Fruit fly (Drosophila melanogaster): Measurements from ENCODE around the gene FoxP.

The FoxP gene

DNA sequence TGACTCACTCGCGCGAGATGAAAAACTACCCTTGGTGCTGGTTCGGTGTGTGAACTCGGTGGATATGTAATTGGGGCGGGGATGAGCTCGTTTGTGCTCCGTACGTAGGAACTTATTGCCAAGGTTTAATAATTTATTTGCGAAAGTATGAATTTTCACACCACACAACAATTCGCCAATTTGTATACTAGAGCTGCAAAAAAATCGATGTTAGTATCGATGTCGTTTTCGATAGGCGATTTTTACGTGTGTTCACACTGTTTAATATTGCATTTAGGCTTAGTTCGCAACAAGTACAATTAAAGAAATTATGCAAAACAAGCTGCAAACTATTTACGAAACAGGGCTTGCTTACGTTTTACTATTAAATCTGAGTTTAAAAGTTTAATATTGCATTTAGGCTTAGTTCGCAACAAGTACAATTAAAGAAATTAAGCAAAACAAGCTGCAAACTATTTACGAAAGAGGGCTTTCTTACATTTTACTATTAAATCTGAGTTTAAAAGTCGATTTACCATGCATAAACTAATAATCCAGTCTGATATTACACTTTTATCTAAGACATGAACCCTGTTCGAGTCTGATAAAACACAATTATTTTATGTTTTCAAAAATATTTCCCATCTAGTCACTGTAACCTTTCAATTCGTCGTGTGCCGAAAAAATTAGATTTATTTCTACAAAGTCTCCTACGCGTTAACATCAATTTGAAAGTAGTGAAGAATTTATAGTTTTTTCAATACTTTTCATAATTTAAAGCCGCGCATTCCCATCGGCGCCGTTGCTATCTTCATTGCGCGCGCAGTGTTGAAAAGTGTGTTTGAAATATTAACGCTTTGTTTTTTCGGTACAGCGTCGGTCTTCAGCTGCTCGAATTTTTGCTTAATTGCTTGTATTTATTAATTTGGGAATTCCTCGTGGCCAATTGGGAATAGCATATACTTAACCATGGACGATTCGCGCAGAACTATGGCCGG, 32.6 kb upstream of the FoxP start, which contains the start of the genes Snap24 and CG8478 (continued):
- no peak for TF ChIP-seq ap (GFP tag; IDR thresholded peaks at IDR 0.05)
- TF ChIP-seq MBD-R2 (GFP tag; IDR thresholded peaks at IDR 0.05) = peak; percentile 59
- TF ChIP-seq Drgx (GFP tag; IDR thresholded peaks at IDR 0.05) = no peak
- peak; percentile 37 for TF ChIP-seq nmo (GFP tag; optimal IDR thresholded peaks at IDR 0.05)
- no peak for TF ChIP-seq CG10147 (GFP tag; optimal IDR thresholded peaks at IDR 0.05)
- peak; percentile 46; the same call in 1 of the 3 replicates for TF ChIP-seq CG34422 (GFP tag; IDR thresholded peaks at IDR 0.05)
- TF ChIP-seq amos (GFP tag; IDR thresholded peaks at IDR 0.05; ENCODE audit: partially characterized antibody) = peak; percentile 88
- no peak for TF ChIP-seq slou (GFP tag; optimal IDR thresholded peaks at IDR 0.05)
- TF ChIP-seq bbx (GFP tag; IDR thresholded peaks at IDR 0.05; ENCODE audit: partially characterized antibody) = peak; percentile 82
- peak; percentile 5 for TF ChIP-seq Fer1 (GFP tag; optimal IDR thresholded peaks at IDR 0.05)
- peak; percentile 85 for TF ChIP-seq Bgb (GFP tag; IDR thresholded peaks at IDR 0.05; ENCODE audit: partially characterized antibody)
- TF ChIP-seq CG12071 (GFP tag; optimal IDR thresholded peaks at IDR 0.05) = no peak
- peak; percentile 78 for TF ChIP-seq CG14710 (tag; optimal IDR thresholded peaks at IDR 0.05)
- no peak for TF ChIP-seq Fer3 (tag; optimal IDR thresholded peaks at IDR 0.05)
- peak; percentile 92 for TF ChIP-seq ssp (GFP tag; IDR thresholded peaks at IDR 0.05)
- TF ChIP-seq CG13287 (GFP tag; IDR thresholded peaks at IDR 0.05; ENCODE audit: partially characterized antibody) = peak; percentile 82
- peak; percentile 26 for TF ChIP-seq CG12659 (GFP tag; optimal IDR thresholded peaks at IDR 0.05)
- TF ChIP-seq CG4730 (GFP tag; IDR thresholded peaks at IDR 0.05) = no peak
- peak; percentile 2 for TF ChIP-seq mam (GFP tag; optimal IDR thresholded peaks at IDR 0.05)
- peak in 1 of 2 experiments; percentile 22 for TF ChIP-seq Pdp1 (GFP tag; optimal IDR thresholded peaks at IDR 0.05)
- TF ChIP-seq CG7357 (GFP tag; IDR thresholded peaks at IDR 0.05) = peak; percentile 96
- peak; percentile 10 for TF ChIP-seq CG9727 (GFP tag; optimal IDR thresholded peaks at IDR 0.05)
- TF ChIP-seq Doc2 (GFP tag; IDR thresholded peaks at IDR 0.05) = no peak
- TF ChIP-seq Lpt (GFP tag; optimal IDR thresholded peaks at IDR 0.05) = no peak
- no peak for TF ChIP-seq Lhr (GFP tag; optimal IDR thresholded peaks at IDR 0.05)
- no peak for TF ChIP-seq CG10979 (tag; optimal IDR thresholded peaks at IDR 0.05)
- TF ChIP-seq shn (GFP tag; optimal IDR thresholded peaks at IDR 0.05) = no peak
- peak; percentile 82 for TF ChIP-seq knrl (GFP tag; IDR thresholded peaks at IDR 0.05; ENCODE audit: partially characterized antibody)
- peak; percentile 22 for TF ChIP-seq phol (tag; optimal IDR thresholded peaks at IDR 0.05)
- TF ChIP-seq fd102C (GFP tag; optimal IDR thresholded peaks at IDR 0.05) = no peak
- no peak for TF ChIP-seq CG3281 (GFP tag; optimal IDR thresholded peaks at IDR 0.05)
- TF ChIP-seq CG11723 (GFP tag; optimal IDR thresholded peaks at IDR 0.05) = no peak
- peak; percentile 57 for TF ChIP-seq CG2129 (GFP tag; IDR thresholded peaks at IDR 0.05; ENCODE audit: partially characterized antibody)
- TF ChIP-seq CHES-1-like (GFP tag; optimal IDR thresholded peaks at IDR 0.05) = no peak
- no peak for TF ChIP-seq Deaf1 (tag; optimal IDR thresholded peaks at IDR 0.05)
- peak; percentile 42 for TF ChIP-seq CG12391 (tag; optimal IDR thresholded peaks at IDR 0.05)
- peak; percentile 13 for TF ChIP-seq Xbp1 (GFP tag; optimal IDR thresholded peaks at IDR 0.05)
- peak; percentile 78 for TF ChIP-seq Dp (GFP tag; optimal IDR thresholded peaks at IDR 0.05)
- TF ChIP-seq twi (tag; optimal IDR thresholded peaks at IDR 0.05) = no peak
- TF ChIP-seq CG6854 (GFP tag; optimal IDR thresholded peaks at IDR 0.05) = no peak
- peak; percentile 17 for TF ChIP-seq CG1603 (tag; optimal IDR thresholded peaks at IDR 0.05)
- TF ChIP-seq H15 (GFP tag; IDR thresholded peaks at IDR 0.05) = no peak
- peak; percentile 72 for TF ChIP-seq inv (GFP tag; IDR thresholded peaks at IDR 0.05; ENCODE audit: partially characterized antibody)
- TF ChIP-seq onecut (GFP tag; IDR thresholded peaks at IDR 0.05) = peak; percentile 31; the same call in 1 of the 2 replicates
- peak; percentile 66 for TF ChIP-seq CG2116 (GFP tag; optimal IDR thresholded peaks at IDR 0.05)
- no peak for TF ChIP-seq Atf-2 (GFP tag; optimal IDR thresholded peaks at IDR 0.05)
- no peak for TF ChIP-seq CG11093 (GFP tag; IDR thresholded peaks at IDR 0.05)
